Worm (Caenorhabditis elegans) whole organism, young adult: ENCODE data around the gene fbxc-39.
"Not testable (repeated sequence)": the region's sequence is repeated elsewhere in the genome, so short reads cannot be mapped to it uniquely, and the experiment has no call there.

Experiments
- B0336.3 ChIP-seq: fragments of 200-800 bp; sonication (Bioruptor generic); IDR thresholded peaks from 2 replicates; pipeline ENCODE4 v1.3.6; 2022; ENCODE audit warnings: missing genetic modification characterization, missing compliant biosample characterization
- C17E4.6 ChIP-seq: fragments of 200-800 bp; sonication (Bioruptor generic); IDR thresholded peaks from 2 replicates; pipeline ENCODE4 v1.3.6; 2022; ENCODE audit warnings: missing genetic modification reagents, missing genetic modification characterization, missing compliant biosample characterization
- F22D6.2 ChIP-seq: sonication (generic microtip); optimal IDR thresholded peaks from 2 replicates; lab custom pipeline; 2016; ENCODE audit warnings: mild to moderate bottlenecking, missing genetic modification characterization, missing compliant biosample characterization
- F23B12.7 ChIP-seq: sonication (generic microtip); optimal IDR thresholded peaks from 2 replicates; lab custom pipeline; 2017; ENCODE audit warnings: missing genetic modification characterization, mild to moderate bottlenecking, missing compliant biosample characterization, antibody characterized with exemption, moderate library complexity; ENCODE audit not compliant: insufficient read depth
- F33H1.4 ChIP-seq: fragments of 200-800 bp; sonication (Bioruptor generic); IDR thresholded peaks from 2 replicates; pipeline ENCODE4 v1.3.6; 2022; ENCODE audit warnings: missing genetic modification reagents, missing genetic modification characterization, missing compliant biosample characterization
- F37B4.10 ChIP-seq: fragments of 200-800 bp; sonication (Bioruptor generic); IDR thresholded peaks from 2 replicates; pipeline ENCODE4 v1.3.6; 2022; ENCODE audit warnings: missing genetic modification characterization, missing compliant biosample characterization
- K12H6.12 ChIP-seq: fragments of 200-800 bp; sonication (Bioruptor generic); optimal IDR thresholded peaks from 2 replicates; lab custom pipeline; 2018; ENCODE audit warnings: mild to moderate bottlenecking, missing genetic modification characterization, missing compliant biosample characterization
- T07F8.4 ChIP-seq: sonication (generic microtip); optimal IDR thresholded peaks from 2 replicates; lab custom pipeline; 2016; ENCODE audit warnings: mild to moderate bottlenecking, missing genetic modification characterization, moderate library complexity, missing compliant biosample characterization
- Y79H2A.3 ChIP-seq: fragments of 200-800 bp; sonication (Bioruptor generic); conservative IDR thresholded peaks from 2 replicates; pipeline ENCODE4 v1.3.6; 2022; ENCODE audit warnings: missing genetic modification reagents, missing genetic modification characterization, missing compliant biosample characterization
- aptf-2 ChIP-seq: fragments of 200-800 bp; sonication (Bioruptor generic); conservative IDR thresholded peaks from 2 replicates; pipeline ENCODE4 v1.3.6; 2022; ENCODE audit warnings: missing genetic modification reagents, missing genetic modification characterization, missing compliant biosample characterization
- cebp-2 ChIP-seq: fragments of 200-800 bp; sonication (Bioruptor generic); IDR thresholded peaks from 2 replicates; pipeline ENCODE4 v1.3.6; 2022; ENCODE audit warnings: missing genetic modification characterization, missing compliant biosample characterization
- ceh-40 ChIP-seq: fragments of 200-800 bp; sonication (Bioruptor generic); IDR thresholded peaks from 2 replicates; pipeline ENCODE4 v1.3.6; 2022; ENCODE audit warnings: missing genetic modification characterization, missing compliant biosample characterization
- dox-1 ChIP-seq: fragments of 200-800 bp; sonication (Bioruptor generic); IDR thresholded peaks from 2 replicates; pipeline ENCODE4 v1.3.6; 2022; ENCODE audit warnings: missing genetic modification reagents, missing genetic modification characterization, missing compliant biosample characterization
- dpff-1 ChIP-seq: sonication (generic microtip); optimal IDR thresholded peaks from 2 replicates; lab custom pipeline; 2017; ENCODE audit warnings: mild to moderate bottlenecking, missing genetic modification characterization, missing compliant biosample characterization
- dpl-1 ChIP-seq: fragments of 150-350 bp; optimal IDR thresholded peaks from 2 replicates; lab custom pipeline; 2014; ENCODE audit warnings: missing biosample characterization, missing genetic modification reagents, missing genetic modification characterization
- ets-4 ChIP-seq: fragments of 200-800 bp; sonication (Bioruptor generic); optimal IDR thresholded peaks from 2 replicates; lab custom pipeline; 2018; ENCODE audit warnings: mild to moderate bottlenecking, missing genetic modification characterization, missing compliant biosample characterization
- gei-17 ChIP-seq: fragments of 200-800 bp; sonication (Bioruptor generic); optimal IDR thresholded peaks from 2 replicates; lab custom pipeline; 2018; ENCODE audit warnings: mild to moderate bottlenecking, missing genetic modification characterization, missing compliant biosample characterization
- him-1 ChIP-seq: sonication (generic microtip); optimal IDR thresholded peaks from 2 replicates; lab custom pipeline; 2016; ENCODE audit warnings: missing genotype, missing genetic modification reagents, missing genetic modification characterization, missing compliant biosample characterization
- hrde-1 ChIP-seq: sonication (generic microtip); optimal IDR thresholded peaks from 2 replicates; lab custom pipeline; 2016; ENCODE audit warnings: missing genetic modification characterization, mild to moderate bottlenecking, missing compliant biosample characterization, moderate library complexity, missing genotype, missing genetic modification reagents, borderline replicate concordance
- let-607 ChIP-seq, 2 experiments: fragments of 200-800 bp in 1 of 2; sonication (Bioruptor generic) in 1 of 2; sonication (generic microtip) in 1 of 2; optimal IDR thresholded peaks; 2 replicates each; lab custom pipeline; 2016 to 2018; ENCODE audit warnings: mild to moderate bottlenecking in 2 of 2, missing compliant biosample characterization in 2 of 2, missing genetic modification characterization in 2 of 2, moderate library complexity in 2 of 2, missing genotype in 1 of 2
- lin-26 ChIP-seq: fragments of 200-800 bp; sonication (Bioruptor generic); IDR thresholded peaks from 2 replicates; pipeline ENCODE4 v1.3.6; 2022; ENCODE audit warnings: missing genetic modification reagents, missing genetic modification characterization, missing compliant biosample characterization
- lin-54 ChIP-seq: fragments of 200-800 bp; sonication (Bioruptor generic); optimal IDR thresholded peaks from 2 replicates; lab custom pipeline; 2018; ENCODE audit warnings: mild to moderate bottlenecking, missing genetic modification characterization, missing compliant biosample characterization
- mcd-1 ChIP-seq: fragments of 200-800 bp; sonication (Bioruptor generic); IDR thresholded peaks from 2 replicates; pipeline ENCODE4 v1.3.6; 2022; ENCODE audit warnings: missing genetic modification reagents, missing genetic modification characterization, missing compliant biosample characterization
- mxl-1 ChIP-seq: sonication (generic microtip); optimal IDR thresholded peaks from 2 replicates; lab custom pipeline; 2016; ENCODE audit warnings: missing genetic modification characterization, missing compliant biosample characterization
- nhr-80 ChIP-seq: sonication (generic microtip); optimal IDR thresholded peaks from 2 replicates; lab custom pipeline; 2016; ENCODE audit warnings: missing genetic modification characterization, missing compliant biosample characterization
- nhr-90 ChIP-seq: sonication (generic microtip); optimal IDR thresholded peaks from 2 replicates; lab custom pipeline; 2016; ENCODE audit warnings: missing genotype, mild to moderate bottlenecking, missing genetic modification characterization, missing compliant biosample characterization
- pbrm-1 ChIP-seq: fragments of 200-800 bp; sonication (Bioruptor generic); IDR thresholded peaks from 2 replicates; pipeline ENCODE4 v1.3.6; 2022; ENCODE audit warnings: missing genetic modification reagents, missing genetic modification characterization, missing compliant biosample characterization
- sdz-38 ChIP-seq: sonication (generic microtip); optimal IDR thresholded peaks from 2 replicates; lab custom pipeline; 2016; ENCODE audit warnings: missing genotype, missing genetic modification characterization, missing compliant biosample characterization
- snpc-1.3 ChIP-seq: sonication (generic microtip); optimal IDR thresholded peaks from 2 replicates; lab custom pipeline; 2017; ENCODE audit warnings: missing genetic modification characterization, mild to moderate bottlenecking, missing compliant biosample characterization, antibody characterized with exemption, moderate library complexity, missing genotype, missing genetic modification reagents; ENCODE audit not compliant: insufficient read depth
- snpc-4 ChIP-seq, 5 experiments: fragments of 150-350 bp in 1 of 5; sonication (generic microtip) in 4 of 5; optimal IDR thresholded peaks; 2 replicates each; lab custom pipeline; 2014 to 2018; ENCODE audit warnings: missing genetic modification characterization in 5 of 5, missing biosample characterization in 3 of 5, antibody characterized with exemption in 2 of 5, mild to moderate bottlenecking in 2 of 5, missing compliant biosample characterization in 2 of 5, missing genotype in 2 of 5, moderate library complexity in 2 of 5, missing genetic modification reagents in 1 of 5
- sptf-2 ChIP-seq: fragments of 200-800 bp; sonication (Bioruptor generic); optimal IDR thresholded peaks from 2 replicates; lab custom pipeline; 2018; ENCODE audit warnings: mild to moderate bottlenecking, missing genetic modification characterization, missing compliant biosample characterization
- unc-62 ChIP-seq: fragments of 150-350 bp; optimal IDR thresholded peaks from 2 replicates; lab custom pipeline; 2014; ENCODE audit warnings: missing biosample characterization, missing genetic modification reagents, missing genetic modification characterization
- ztf-6 ChIP-seq: fragments of 200-800 bp; sonication (Bioruptor generic); IDR thresholded peaks from 2 replicates; pipeline ENCODE4 v1.3.6; 2022; ENCODE audit warnings: missing genetic modification reagents, missing genetic modification characterization, missing compliant biosample characterization

fbxc-39 gene

DNA sequence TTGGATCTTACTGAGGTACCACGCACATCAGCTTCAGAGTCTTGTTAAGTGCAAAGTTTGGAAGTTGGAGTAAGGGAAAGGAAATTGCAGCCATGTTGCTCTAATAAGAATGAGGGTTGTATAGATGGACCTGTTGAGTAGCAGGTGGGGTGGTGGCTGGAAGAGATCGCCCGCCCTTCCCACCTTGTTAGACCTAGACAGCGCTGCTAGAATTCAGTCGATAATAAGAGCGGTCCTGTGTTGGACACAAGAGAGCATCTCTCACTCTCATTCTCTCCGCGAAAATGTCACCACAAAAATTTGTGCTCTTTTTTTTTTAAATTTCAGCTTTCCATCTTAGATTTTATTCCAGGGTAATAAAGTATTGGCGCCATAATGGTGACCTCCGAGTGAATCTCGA lies 12.8 kb downstream of the fbxc-39 start, which contains the start of the genes fbxb-30 and F45D11.5:
Gene fbxb-30, minus strand, starts transcription at position 101 of the 400 bp plus-strand sequence.
Gene F45D11.5, plus strand, starts transcription at position 352 of the 400 bp plus-strand sequence.
- no peak for TF ChIP-seq Y79H2A.3
- no peak for TF ChIP-seq dpff-1 (tag; lab: Kevin White, UChicago)
- TF ChIP-seq F23B12.7 (tag; lab: Kevin White, UChicago) = no peak
- no peak for TF ChIP-seq F33H1.4 (GFP tag; lab: Robert Waterston, UW)
- TF ChIP-seq nhr-90 (tag; lab: Kevin White, UChicago) = no peak
- TF ChIP-seq T07F8.4 = no peak

DNA sequence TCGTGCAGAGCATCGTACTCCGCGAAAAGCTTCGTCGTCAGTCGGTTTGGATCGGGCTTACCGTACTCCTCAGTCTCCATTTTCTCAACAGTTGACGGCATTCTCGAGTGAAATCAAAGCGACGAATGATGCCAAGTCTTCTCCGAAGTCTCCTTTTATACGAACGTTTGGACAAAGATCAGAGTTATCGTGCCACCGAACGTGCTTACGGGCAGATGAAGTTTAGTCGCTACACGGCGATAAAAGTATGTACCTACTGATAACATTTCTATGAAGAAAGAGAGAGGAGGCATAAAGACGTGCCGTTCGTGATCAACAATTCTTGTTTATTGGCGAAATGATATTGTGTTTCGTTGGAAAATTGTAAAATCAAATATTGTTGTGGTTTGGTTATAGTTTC lies 17.8 kb downstream of the fbxc-39 start, which contains the start of gene F45D11.14:
Gene F45D11.14, minus strand, starts transcription at position 101 of the 400 bp plus-strand sequence.
- TF ChIP-seq B0336.3 (GFP tag; lab: Robert Waterston, UW); let-607 (tag; optimal IDR thresholded peaks at IDR 0.05; lab: Kevin White, UChicago); mcd-1: not testable (repeated sequence)

DNA sequence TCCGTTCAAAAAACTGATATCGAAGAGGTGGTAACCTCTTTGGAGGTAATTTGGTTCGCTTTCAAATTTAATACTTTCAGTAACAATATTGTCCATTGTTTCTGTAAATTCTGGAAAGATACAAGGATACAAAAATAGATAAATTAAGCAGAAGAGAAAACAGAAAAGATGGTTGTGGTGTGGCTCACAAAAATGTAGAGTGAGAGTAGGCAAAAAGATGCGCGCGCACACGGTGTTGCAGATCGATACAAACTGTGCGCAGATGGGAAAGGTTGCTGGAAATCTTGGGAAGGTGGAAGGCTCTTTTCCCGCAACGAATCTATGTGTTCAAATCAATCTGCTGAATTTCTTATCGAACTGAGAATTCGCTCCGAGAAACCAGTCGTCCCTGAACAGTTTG lies 36.1 kb downstream of the fbxc-39 start, which contains the start of gene btb-11:
Gene btb-11, minus strand, starts transcription at position 101 of the 400 bp plus-strand sequence.
- not testable (repeated sequence) for TF ChIP-seq gei-17 (GFP tag; lab: Kevin White, UChicago); nhr-90 (tag; lab: Kevin White, UChicago); lin-54 (GFP tag; lab: Kevin White, UChicago)

DNA sequence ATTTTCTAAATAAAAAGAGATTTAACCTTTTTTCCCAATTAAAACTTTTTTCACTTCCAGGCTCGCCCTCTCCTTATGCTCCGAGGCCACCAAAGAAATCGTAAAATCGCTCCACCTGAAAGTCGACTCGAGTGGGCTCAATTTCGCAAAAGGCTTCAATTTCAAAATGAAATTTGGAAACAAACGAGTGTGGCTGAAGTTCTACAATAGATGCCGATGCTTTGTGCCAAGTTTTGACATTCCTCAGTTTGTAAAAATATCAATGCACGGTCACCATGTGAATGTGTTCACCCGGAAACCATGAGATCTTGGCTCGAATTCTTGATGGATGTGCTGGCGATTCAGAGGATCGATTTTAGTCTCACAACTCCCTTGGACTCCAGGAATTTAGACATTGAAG lies 38.1 kb downstream of the fbxc-39 start, which contains the start of gene M01D1.12:
Gene M01D1.12, plus strand, starts transcription at position 301 of the 400 bp plus-strand sequence.
- TF ChIP-seq Y79H2A.3 (no peak), unc-62 (GFP tag; lab: Kevin White, UChicago) (no peak), sptf-2 (no peak), cebp-2 (GFP tag; lab: Robert Waterston, UW) (no peak), ztf-6 (GFP tag; lab: Robert Waterston, UW) (no peak), snpc-4 (GFP tag; optimal IDR thresholded peaks at IDR 0.05; lab: Kevin White, UChicago) (no peak), snpc-4 (tag; optimal IDR thresholded peaks at IDR 0.05; lab: Kevin White, UChicago) (no peak), lin-26 (no peak), C17E4.6 (GFP tag; lab: Robert Waterston, UW) (no peak), F37B4.10 (GFP tag; lab: Robert Waterston, UW) (no peak), dpl-1 (GFP tag; lab: Kevin White, UChicago) (no peak), nhr-80 (tag; lab: Kevin White, UChicago) (no peak), F22D6.2 (tag; lab: Kevin White, UChicago) (no peak), pbrm-1 (GFP tag; lab: Robert Waterston, UW) (no peak), ceh-40 (no peak), sdz-38 (tag; lab: Kevin White, UChicago) (no peak), hrde-1 (tag; lab: Kevin White, UChicago) (no peak), snpc-1.3 (no peak), mxl-1 (tag; lab: Kevin White, UChicago) (no peak), him-1 (tag; lab: Kevin White, UChicago) (no peak)

DNA sequence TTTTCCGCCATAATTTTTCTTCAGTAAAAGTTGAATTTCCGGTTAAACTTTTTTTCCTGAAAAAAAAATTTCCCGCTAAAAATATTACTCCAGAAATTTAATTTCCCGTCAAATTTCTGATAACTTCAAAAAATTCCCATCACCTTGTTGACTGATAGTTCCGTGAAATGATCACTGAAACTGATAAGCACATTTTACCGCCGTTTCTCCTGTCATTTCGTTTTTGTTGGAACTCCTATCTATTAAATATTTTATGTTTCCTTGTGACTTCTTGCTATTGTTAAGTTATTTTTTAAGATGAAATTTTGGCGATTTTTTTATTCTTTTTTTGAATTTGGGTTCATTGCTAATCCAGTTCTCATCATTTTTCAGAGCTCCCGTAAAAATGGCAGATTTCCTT lies 40.1 kb downstream of the fbxc-39 start, which contains the start of gene math-34:
Gene math-34, plus strand, starts transcription at position 371 of the 400 bp plus-strand sequence.
- TF ChIP-seq ets-4 (GFP tag; lab: Kevin White, UChicago) (no peak), K12H6.12 (tag; lab: Kevin White, UChicago) (no peak), dox-1 (GFP tag; lab: Robert Waterston, UW) (no peak), nhr-80 (tag; lab: Kevin White, UChicago) (peak; percentile 58), aptf-2 (GFP tag; lab: Robert Waterston, UW) (no peak)
